Worm (Caenorhabditis elegans): ENCODE measurements around the gene clp-9.

- TF ChIP-seq med-1 (GFP tag; optimal IDR thresholded peaks at IDR 0.05; ENCODE audit: insufficient read depth) (no peak), cog-1 (tag; optimal IDR thresholded peaks at IDR 0.05) (no peak), ztf-29 (GFP tag; IDR thresholded peaks at IDR 0.05) (no peak), flt-1 (GFP tag; IDR thresholded peaks at IDR 0.05) (no peak), ztf-23 (GFP tag; IDR thresholded peaks at IDR 0.05) (no peak), ref-1 (GFP tag; conservative IDR thresholded peaks at IDR 0.05) (no peak), T22C8.4 (GFP tag; IDR thresholded peaks at IDR 0.05) (no peak), klf-2 (GFP tag; conservative IDR thresholded peaks at IDR 0.05) (no peak)
Observed at ce11 chrV:9848576-9848975, 37.2 kb downstream of the clp-9 start.
